Worm (Caenorhabditis elegans) whole organism, mixed stage, embryonic: ENCODE data around the gene gst-24.

Source experiments
- bed-3 ChIP-seq: fragments of 200-800 bp; sonication (Bioruptor generic); optimal IDR thresholded peaks from 3 replicates; lab custom pipeline; 2018; ENCODE audit warnings: mild to moderate bottlenecking, missing genetic modification characterization, moderate library complexity, missing compliant biosample characterization
- drap-1 ChIP-seq: fragments of 200-800 bp; sonication (Bioruptor generic); optimal IDR thresholded peaks from 3 replicates; lab custom pipeline; 2018; ENCODE audit warnings: mild to moderate bottlenecking, missing genetic modification characterization, missing compliant biosample characterization
- elt-1 ChIP-seq: sonication (generic microtip); optimal IDR thresholded peaks from 2 replicates; lab custom pipeline; 2017; ENCODE audit warnings: missing genetic modification characterization, mild to moderate bottlenecking, missing compliant biosample characterization, antibody characterized with exemption, moderate library complexity, borderline replicate concordance; ENCODE audit not compliant: insufficient read depth
- flh-1 ChIP-seq: fragments of 200-800 bp; sonication (Bioruptor generic); optimal IDR thresholded peaks from 2 replicates; lab custom pipeline; 2018; ENCODE audit warnings: mild to moderate bottlenecking, missing genetic modification characterization, moderate library complexity, missing compliant biosample characterization
- lin-13 ChIP-seq: fragments of 150-350 bp; optimal IDR thresholded peaks from 2 replicates; lab custom pipeline; 2014; ENCODE audit warnings: missing biosample characterization, missing genetic modification characterization
- lsy-2 ChIP-seq: fragments of 150-350 bp; optimal IDR thresholded peaks from 2 replicates; lab custom pipeline; 2014; ENCODE audit warnings: missing biosample characterization, missing genetic modification characterization
- mab-5 ChIP-seq: fragments of 150-350 bp; optimal IDR thresholded peaks from 2 replicates; lab custom pipeline; 2014; ENCODE audit warnings: missing biosample characterization, missing genetic modification characterization
- mls-2 ChIP-seq: sonication (generic microtip); optimal IDR thresholded peaks from 2 replicates; lab custom pipeline; 2016; ENCODE audit warnings: mild to moderate bottlenecking, missing genetic modification characterization, moderate library complexity, missing compliant biosample characterization
- nhr-237 ChIP-seq: fragments of 150-350 bp; optimal IDR thresholded peaks from 2 replicates; lab custom pipeline; 2014; ENCODE audit warnings: missing biosample characterization, missing genetic modification characterization
- snpc-4 ChIP-seq: fragments of 150-350 bp; optimal IDR thresholded peaks from 2 replicates; lab custom pipeline; 2014; ENCODE audit warnings: missing biosample characterization, missing genetic modification characterization
- unc-62 ChIP-seq: fragments of 150-350 bp; optimal IDR thresholded peaks from 2 replicates; lab custom pipeline; 2014; ENCODE audit warnings: missing biosample characterization, missing genetic modification reagents, missing genetic modification characterization

- TF ChIP-seq snpc-4 (tag; lab: Kevin White, UChicago) (no peak), mab-5 (tag; lab: Kevin White, UChicago) (no peak), drap-1 (GFP tag; lab: Kevin White, UChicago) (no peak), bed-3 (GFP tag; lab: Kevin White, UChicago) (no peak), mls-2 (tag; lab: Kevin White, UChicago) (no peak), lsy-2 (tag; lab: Kevin White, UChicago) (no peak), unc-62 (GFP tag; lab: Kevin White, UChicago) (no peak), nhr-237 (tag; lab: Kevin White, UChicago) (no peak), lin-13 (no peak), flh-1 (GFP tag; lab: Kevin White, UChicago) (no peak), elt-1 (tag; lab: Kevin White, UChicago) (peak; percentile 77)
These were observed 21.1 kb upstream of the gst-24 start, which contains the start of gene tag-10 for ce11 chrII:13632238-13632637.
